Fruit fly (Drosophila melanogaster): ENCODE measurements around the gene gig.

Gene gig

dm6 chr3L:20185206-20185868, 56.4 kb downstream of the gig start (continued):
- TF ChIP-seq CG6163 (GFP tag; IDR thresholded peaks at IDR 0.05): 0 out of 3 replicates have a peak, but pooled peaks have one; percentile 42
- peak; percentile 66 for TF ChIP-seq Sox15 (GFP tag; optimal IDR thresholded peaks at IDR 0.05)
- TF ChIP-seq lz (GFP tag; optimal IDR thresholded peaks at IDR 0.05): peak; percentile 39
- TF ChIP-seq spab (GFP tag; optimal IDR thresholded peaks at IDR 0.05): peak; percentile 31
- no peak for TF ChIP-seq Gug (GFP tag; IDR thresholded peaks at IDR 0.05)
- no peak for TF ChIP-seq CG8319 (GFP tag; optimal IDR thresholded peaks at IDR 0.05)
- TF ChIP-seq vri (GFP tag; optimal IDR thresholded peaks at IDR 0.05): peak; percentile 0
- TF ChIP-seq CG6792 (GFP tag; optimal IDR thresholded peaks at IDR 0.05): peak; percentile 49
- TF ChIP-seq salr (GFP tag; optimal IDR thresholded peaks at IDR 0.05): peak; percentile 32 to 65
- TF ChIP-seq eg (GFP tag; IDR thresholded peaks at IDR 0.05): no peak
- TF ChIP-seq CG15336 (GFP tag; IDR thresholded peaks at IDR 0.05): peak; percentile 71
- TF ChIP-seq CG11902 (GFP tag; optimal IDR thresholded peaks at IDR 0.05): no peak
- TF ChIP-seq fd85E (GFP tag; optimal IDR thresholded peaks at IDR 0.05): no peak
- peak; percentile 66 for TF ChIP-seq CG1621 (tag; optimal IDR thresholded peaks at IDR 0.05)
- no peak for TF ChIP-seq CG16779 (tag; optimal IDR thresholded peaks at IDR 0.05)
- TF ChIP-seq CG3919 (GFP tag; optimal IDR thresholded peaks at IDR 0.05): peak; percentile 28

dm6 chr3L:20185886-20186285, 56.9 kb downstream of the gig start:
- TF ChIP-seq svp (GFP tag) (no peak), Eip78C (GFP tag) (peak; percentile 65), CG3919 (GFP tag; optimal IDR thresholded peaks at IDR 0.05) (no peak), Blimp-1 (GFP tag; optimal IDR thresholded peaks at IDR 0.05) (peak; percentile 62), CG8319 (GFP tag; optimal IDR thresholded peaks at IDR 0.05) (no peak), Met (GFP tag; optimal IDR thresholded peaks at IDR 0.05) (no peak), spab (GFP tag; optimal IDR thresholded peaks at IDR 0.05) (no peak), Ets21C (GFP tag; optimal IDR thresholded peaks at IDR 0.05) (no peak), Smox (GFP tag; optimal IDR thresholded peaks at IDR 0.05) (no peak)

- TF ChIP-seq CG6808 (GFP tag; optimal IDR thresholded peaks at IDR 0.05) (peak; percentile 24), net (GFP tag; optimal IDR thresholded peaks at IDR 0.05) (peak; percentile 46), Ets21C (GFP tag; optimal IDR thresholded peaks at IDR 0.05) (no peak), CG32006 (GFP tag; optimal IDR thresholded peaks at IDR 0.05) (peak; percentile 12), CG31627 (GFP tag; optimal IDR thresholded peaks at IDR 0.05) (no peak), fkh (GFP tag; optimal IDR thresholded peaks at IDR 0.05) (peak; percentile 41), CG3032 (tag; optimal IDR thresholded peaks at IDR 0.05) (no peak), CG4318 (GFP tag; optimal IDR thresholded peaks at IDR 0.05) (no peak), svp (GFP tag) (peak; percentile 79), CG6792 (GFP tag; optimal IDR thresholded peaks at IDR 0.05) (no peak), vri (GFP tag; optimal IDR thresholded peaks at IDR 0.05) (peak; percentile 28), Sox14 (GFP tag; optimal IDR thresholded peaks at IDR 0.05) (peak; percentile 55), CG16779 (tag; optimal IDR thresholded peaks at IDR 0.05) (peak; percentile 17), Sox102F (GFP tag; optimal IDR thresholded peaks at IDR 0.05) (peak; percentile 30), CG6163 (GFP tag; IDR thresholded peaks at IDR 0.05) (peak; percentile 50; the same call in 2 of the 3 replicates), CG34406 (GFP tag; optimal IDR thresholded peaks at IDR 0.05) (peak; percentile 33), dsx (GFP tag; optimal IDR thresholded peaks at IDR 0.05; ENCODE audit: poor library complexity, severe bottlenecking) (peak; percentile 42), CG11762 (GFP tag; optimal IDR thresholded peaks at IDR 0.05; ENCODE audit: insufficient read depth) (no peak), CG10631 (GFP tag; optimal IDR thresholded peaks at IDR 0.05) (peak; percentile 21), Hr4 (GFP tag; optimal IDR thresholded peaks at IDR 0.05) (no peak), eg (GFP tag; IDR thresholded peaks at IDR 0.05) (0 out of 3 replicates have a peak, but pooled peaks have one; percentile 8), Lpt (GFP tag; optimal IDR thresholded peaks at IDR 0.05) (no peak), ss (GFP tag; optimal IDR thresholded peaks at IDR 0.05) (peak; percentile 57 to 83), CG10669 (GFP tag; optimal IDR thresholded peaks at IDR 0.05) (no peak)
Observed at dm6 chr3L:20186294-20187020, 57.5 kb downstream of the gig start.
